Worm (Caenorhabditis elegans): ENCODE measurements around the gene Y70C5B.2.

Y70C5B.2 gene

ce11 chrV:16675553-16675952 lies 14.8 kb upstream of the Y70C5B.2 start, which contains the start of gene srz-1:
TSS of gene srz-1 (plus strand) at chrV:16675853.
- TF ChIP-seq madf-10 (tag; optimal IDR thresholded peaks at IDR 0.05) (no peak), B0336.3 (GFP tag; IDR thresholded peaks at IDR 0.05) (no peak), F52B5.7 (tag; optimal IDR thresholded peaks at IDR 0.05) (no peak), F10E7.11 (tag; optimal IDR thresholded peaks at IDR 0.05) (no peak), snpc-1.1 (tag; optimal IDR thresholded peaks at IDR 0.05; ENCODE audit: insufficient read depth) (no peak), C17E4.6 (GFP tag; IDR thresholded peaks at IDR 0.05) (no peak), hmg-1.2 (GFP tag; IDR thresholded peaks at IDR 0.05) (no peak), egl-18 (GFP tag; IDR thresholded peaks at IDR 0.05) (no peak), K11D2.4 (GFP tag; IDR thresholded peaks at IDR 0.05) (no peak)

ce11 chrV:16674399-16674798 lies 13.7 kb upstream of the Y70C5B.2 start:
- no peak for TF ChIP-seq zim-3 (tag; optimal IDR thresholded peaks at IDR 0.05)
- no peak for TF ChIP-seq zfh-2 (GFP tag; conservative IDR thresholded peaks at IDR 0.05)
- no peak for TF ChIP-seq nhr-120 (GFP tag; IDR thresholded peaks at IDR 0.05)
- no peak for TF ChIP-seq B0035.1 (tag; optimal IDR thresholded peaks at IDR 0.05)
- no peak for TF ChIP-seq F52B5.7 (tag; optimal IDR thresholded peaks at IDR 0.05)
- no peak for TF ChIP-seq atf-7 (tag; optimal IDR thresholded peaks at IDR 0.05)
- no peak for TF ChIP-seq unc-62 (GFP tag; optimal IDR thresholded peaks at IDR 0.05)
- no peak for TF ChIP-seq ama-1 (optimal IDR thresholded peaks at IDR 0.05)
- TF ChIP-seq ama-1 (GFP tag; optimal IDR thresholded peaks at IDR 0.05): no peak
- no peak for TF ChIP-seq somi-1 (GFP tag; optimal IDR thresholded peaks at IDR 0.05)
- no peak for TF ChIP-seq dpff-1 (tag; optimal IDR thresholded peaks at IDR 0.05)
- no peak for TF ChIP-seq ztf-22 (GFP tag; optimal IDR thresholded peaks at IDR 0.05)
- no peak for TF ChIP-seq him-1 (tag; optimal IDR thresholded peaks at IDR 0.05)
- TF ChIP-seq akir-1 (GFP tag; optimal IDR thresholded peaks at IDR 0.05): no peak

ce11 chrV:16672198-16672597 lies 11.5 kb upstream of the Y70C5B.2 start, which contains the start of gene F14F8.8:
TSS of gene F14F8.8 (minus strand) at chrV:16672298.
- TF ChIP-seq Y79H2A.3 (GFP tag; conservative IDR thresholded peaks at IDR 0.05): no peak
- TF ChIP-seq ekl-4 (GFP tag; IDR thresholded peaks at IDR 0.05): no peak
- TF ChIP-seq egl-18 (GFP tag; IDR thresholded peaks at IDR 0.05): no peak
- no peak for TF ChIP-seq lir-1 (GFP tag; conservative IDR thresholded peaks at IDR 0.05)
- no peak for TF ChIP-seq let-526 (GFP tag; IDR thresholded peaks at IDR 0.05)

- TF ChIP-seq rec-8 (tag; optimal IDR thresholded peaks at IDR 0.05): no peak
- TF ChIP-seq F49E8.2 (tag; optimal IDR thresholded peaks at IDR 0.05; ENCODE audit: insufficient read depth): no peak
- TF ChIP-seq hmg-20 (GFP tag; IDR thresholded peaks at IDR 0.05): no peak
- TF ChIP-seq him-1 (tag; optimal IDR thresholded peaks at IDR 0.05): no peak
- no peak for TF ChIP-seq lin-40 (tag; optimal IDR thresholded peaks at IDR 0.05)
- TF ChIP-seq F33H1.4 (GFP tag; IDR thresholded peaks at IDR 0.05): no peak
- no peak for TF ChIP-seq mel-28 (tag; optimal IDR thresholded peaks at IDR 0.05; ENCODE audit: borderline replicate concordance)
- no peak for TF ChIP-seq F39B2.1 (GFP tag; IDR thresholded peaks at IDR 0.05)
- no peak for TF ChIP-seq lsl-1 (GFP tag; optimal IDR thresholded peaks at IDR 0.05)
- no peak for TF ChIP-seq ceh-100 (GFP tag; IDR thresholded peaks at IDR 0.05)
- no peak for TF ChIP-seq F22D6.2 (tag; optimal IDR thresholded peaks at IDR 0.05)
- TF ChIP-seq snpc-4 (GFP tag; optimal IDR thresholded peaks at IDR 0.05): no peak
- TF ChIP-seq snpc-4 (tag; optimal IDR thresholded peaks at IDR 0.05): no peak
- TF ChIP-seq F57C9.4 (tag; optimal IDR thresholded peaks at IDR 0.05): no peak
- TF ChIP-seq Y53F4B.3 (GFP tag; IDR thresholded peaks at IDR 0.05): no peak
- TF ChIP-seq B0336.3 (GFP tag; IDR thresholded peaks at IDR 0.05): no peak
Observed at ce11 chrV:16671190-16671589, 10.5 kb upstream of the Y70C5B.2 start, which contains the start of gene str-61. TSS of gene str-61 (minus strand) at chrV:16671290.

Measured in whole organism, young adult.